Worm (Caenorhabditis elegans) whole organism, midembryonic: ENCODE measurements around the gene R02E12.12.

ENCODE experiments used
- T22C8.4 ChIP-seq: fragments of 200-800 bp; sonication (Bioruptor generic); IDR thresholded peaks from 2 replicates; pipeline ENCODE4 v1.3.6; 2022; ENCODE audit warnings: missing genetic modification characterization, missing compliant biosample characterization
- cog-1 ChIP-seq: sonication (generic microtip); optimal IDR thresholded peaks from 2 replicates; lab custom pipeline; 2016; ENCODE audit warnings: missing genetic modification characterization, missing compliant biosample characterization
- flt-1 ChIP-seq: fragments of 200-800 bp; sonication (Bioruptor generic); IDR thresholded peaks from 2 replicates; pipeline ENCODE4 v1.3.6; 2022; ENCODE audit warnings: missing genetic modification characterization, missing compliant biosample characterization
- klf-2 ChIP-seq: fragments of 200-800 bp; sonication (Bioruptor generic); conservative IDR thresholded peaks from 2 replicates; pipeline ENCODE4 v1.3.6; 2022; ENCODE audit warnings: missing genetic modification reagents, missing genetic modification characterization, missing compliant biosample characterization
- med-1 ChIP-seq: sonication (generic microtip); optimal IDR thresholded peaks from 2 replicates; lab custom pipeline; 2017; ENCODE audit warnings: missing genetic modification characterization, mild to moderate bottlenecking, missing compliant biosample characterization, antibody characterized with exemption, missing genetic modification reagents; ENCODE audit not compliant: insufficient read depth
- ref-1 ChIP-seq: fragments of 200-800 bp; sonication (Bioruptor generic); conservative IDR thresholded peaks from 2 replicates; pipeline ENCODE4 v1.3.6; 2022; ENCODE audit warnings: missing genetic modification reagents, missing genetic modification characterization, missing compliant biosample characterization
- tab-1 ChIP-seq: fragments of 200-800 bp; sonication (Bioruptor generic); IDR thresholded peaks from 2 replicates; pipeline ENCODE4 v1.3.6; 2022; ENCODE audit warnings: missing genetic modification characterization, missing compliant biosample characterization
- ztf-23 ChIP-seq: fragments of 200-800 bp; sonication (Bioruptor generic); IDR thresholded peaks from 2 replicates; pipeline ENCODE4 v1.3.6; 2022; ENCODE audit warnings: missing genetic modification reagents, missing genetic modification characterization, missing compliant biosample characterization
- ztf-29 ChIP-seq: fragments of 200-800 bp; sonication (Bioruptor generic); IDR thresholded peaks from 2 replicates; pipeline ENCODE4 v1.3.6; 2022; ENCODE audit warnings: missing genetic modification reagents, missing genetic modification characterization, missing compliant biosample characterization

DNA sequence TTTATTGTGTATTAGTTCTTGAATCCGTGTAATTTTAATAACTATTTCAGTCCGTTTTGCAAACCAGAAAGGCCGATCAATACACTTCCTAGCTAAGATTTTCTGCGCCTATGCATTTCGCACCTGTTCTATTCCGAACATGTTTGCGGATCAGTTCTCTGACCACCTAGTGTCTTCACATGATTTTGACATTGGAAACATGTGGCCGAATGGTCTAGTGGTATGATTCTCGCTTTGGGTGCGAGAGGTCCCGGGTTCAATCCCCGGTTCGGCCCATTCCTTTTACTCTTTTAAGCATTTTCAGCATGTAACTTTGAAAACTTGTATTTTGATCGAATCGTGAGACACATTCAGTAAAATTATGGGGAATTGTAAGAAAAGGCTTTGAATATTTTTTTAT is 34.0 kb upstream of the R02E12.12 start:
- TF ChIP-seq ztf-29 (GFP tag; lab: Robert Waterston, UW) (peak; percentile 84), flt-1 (peak; percentile 92), ztf-23 (peak; percentile 83), ref-1 (GFP tag; lab: Robert Waterston, UW) (peak; percentile 73), cog-1 (tag; lab: Kevin White, UChicago) (no peak), T22C8.4 (GFP tag; lab: Robert Waterston, UW) (peak; percentile 79), tab-1 (GFP tag; lab: Robert Waterston, UW) (peak; percentile 87), med-1 (GFP tag; lab: Kevin White, UChicago) (peak; percentile 52), klf-2 (GFP tag; lab: Robert Waterston, UW) (no peak; the same call in 1 of the 2 replicates)
